Fruit fly (Drosophila melanogaster) whole organism, wandering third instar larva: ENCODE data around the gene Gad1.
A peak's percentile ranks its signal among the peaks of the same experiment; 100 is the strongest.

Experiments
- CrebA ChIP-seq: fragments of 200-800 bp; sonication (Bioruptor generic); optimal IDR thresholded peaks from 2 replicates; lab custom pipeline; 2016; ENCODE audit warnings: missing biosample characterization, mild to moderate bottlenecking, missing genetic modification characterization, borderline replicate concordance
- Hr78 ChIP-seq: fragments of >200 bp; optimal IDR thresholded peaks from 2 replicates; lab custom pipeline; 2017; ENCODE audit warnings: missing biosample characterization, missing genetic modification characterization
- Jra ChIP-seq: sonication (Bioruptor generic); optimal IDR thresholded peaks from 2 replicates; lab custom pipeline; 2016; ENCODE audit warnings: missing biosample characterization, missing genetic modification characterization
- Myc ChIP-seq: fragments of >200 bp; optimal IDR thresholded peaks from 2 replicates; lab custom pipeline; 2017
- N ChIP-seq: fragments of >200 bp; optimal IDR thresholded peaks from 2 replicates; lab custom pipeline; 2018; ENCODE audit warnings: missing biosample characterization, missing external identifiers, missing genetic modification characterization
- brk ChIP-seq: fragments of 200-800 bp; sonication (Bioruptor generic); optimal IDR thresholded peaks from 2 replicates; lab custom pipeline; 2016; ENCODE audit warnings: missing biosample characterization, mild to moderate bottlenecking, missing genetic modification characterization
- fru ChIP-seq: fragments of 200-800 bp; sonication (Bioruptor generic); optimal IDR thresholded peaks from 3 replicates; lab custom pipeline; 2016; ENCODE audit warnings: missing biosample characterization, mild to moderate bottlenecking, missing genetic modification characterization
- h ChIP-seq: fragments of 200-800 bp; sonication (Bioruptor generic); optimal IDR thresholded peaks from 3 replicates; lab custom pipeline; 2016; ENCODE audit warnings: missing biosample characterization, mild to moderate bottlenecking, missing genetic modification characterization
- lola ChIP-seq: fragments of >200 bp; optimal IDR thresholded peaks from 2 replicates; lab custom pipeline; 2017; ENCODE audit warnings: missing biosample characterization, missing genetic modification characterization
- pan ChIP-seq: fragments of >200 bp; optimal IDR thresholded peaks from 2 replicates; lab custom pipeline; 2017
- psq ChIP-seq: fragments of 200-800 bp; sonication (Bioruptor generic); optimal IDR thresholded peaks from 3 replicates; lab custom pipeline; 2017; ENCODE audit warnings: missing biosample characterization, mild to moderate bottlenecking, missing genetic modification characterization, moderate library complexity
- sv ChIP-seq: fragments of 200-800 bp; sonication (Bioruptor generic); optimal IDR thresholded peaks from 3 replicates; lab custom pipeline; 2016; ENCODE audit warnings: missing biosample characterization, missing genetic modification characterization
- tai ChIP-seq: sonication (Bioruptor generic); optimal IDR thresholded peaks from 2 replicates; lab custom pipeline; 2016; ENCODE audit warnings: missing biosample characterization, missing genetic modification characterization

DNA sequence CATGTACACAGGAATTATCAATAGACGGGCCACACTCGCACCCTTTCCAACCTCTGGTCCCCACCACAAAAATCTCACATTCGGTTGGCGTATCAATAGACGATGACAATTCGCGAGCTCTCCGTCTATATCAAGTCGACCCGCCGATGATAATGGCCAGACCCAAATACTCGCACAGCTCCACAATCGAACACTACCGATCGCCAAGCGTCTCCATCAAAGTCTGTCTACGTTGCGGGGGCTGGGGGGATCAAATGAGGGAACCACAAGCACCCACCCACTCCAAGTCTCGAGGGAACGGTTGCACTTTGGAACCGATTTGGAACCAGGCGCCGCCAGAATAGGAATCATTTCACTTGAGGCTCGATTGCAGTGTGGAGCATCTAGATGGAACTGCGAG, 20.2 kb downstream of the Gad1 start:
- TF ChIP-seq psq (GFP tag; lab: Kevin White, UChicago): no peak
- TF ChIP-seq brk (GFP tag; lab: Kevin White, UChicago): no peak
- peak; percentile 20 for TF ChIP-seq h (GFP tag; lab: Kevin White, UChicago)
- no peak for TF ChIP-seq CrebA
- TF ChIP-seq Hr78 (GFP tag; lab: Kevin White, UChicago): no peak
- no peak for TF ChIP-seq Jra (GFP tag; lab: Kevin White, UChicago)
- no peak for TF ChIP-seq lola
- no peak for TF ChIP-seq tai (GFP tag; lab: Kevin White, UChicago)
- no peak for TF ChIP-seq sv
- TF ChIP-seq N (GFP tag; lab: Kevin White, UChicago): no peak
- no peak for TF ChIP-seq Myc (lab: Kevin White, UChicago)
- no peak for TF ChIP-seq fru (GFP tag; lab: Kevin White, UChicago)
- TF ChIP-seq pan: no peak
